Worm (Caenorhabditis elegans) whole organism, L4 larva: ENCODE results near the gene oig-8.

ENCODE experiments used
- Y5F2A.4 ChIP-seq: fragments of 200-800 bp; sonication (Bioruptor generic); optimal IDR thresholded peaks from 2 replicates; lab custom pipeline; 2018; ENCODE audit warnings: mild to moderate bottlenecking, missing genetic modification characterization, missing compliant biosample characterization
- ama-1 ChIP-seq: fragments of 150-350 bp; optimal IDR thresholded peaks from 2 replicates; lab custom pipeline; 2014; ENCODE audit warnings: inconsistent platforms, mixed read lengths

ce11 chrII:6615232-6616029 lies 33.5 kb downstream of the oig-8 start:
- TF ChIP-seq ama-1 (lab: Kevin White, UChicago) (no peak), Y5F2A.4 (GFP tag; lab: Kevin White, UChicago) (no peak)
